Fruit fly (Drosophila melanogaster): Measurements from ENCODE around the gene CG12268.

The CG12268 gene

dm6 chr3R:23962781-23963222 lies 14.6 kb upstream of the CG12268 start, which contains the start of gene CG31140 (continued):
- TF ChIP-seq Dip3 (GFP tag; optimal IDR thresholded peaks at IDR 0.05) (no peak), pros (GFP tag; optimal IDR thresholded peaks at IDR 0.05) (no peak), scrt (GFP tag; optimal IDR thresholded peaks at IDR 0.05) (peak; percentile 97), CG12155 (GFP tag; optimal IDR thresholded peaks at IDR 0.05) (no peak), pho (GFP tag; optimal IDR thresholded peaks at IDR 0.05) (no peak), CG2712 (tag; optimal IDR thresholded peaks at IDR 0.05) (no peak), CG2889 (GFP tag; IDR thresholded peaks at IDR 0.05) (no peak), sob (GFP tag; IDR thresholded peaks at IDR 0.05) (peak; percentile 37; the same call in 1 of the 2 replicates), CG3838 (GFP tag; optimal IDR thresholded peaks at IDR 0.05) (no peak), Doc3 (GFP tag; IDR thresholded peaks at IDR 0.05; ENCODE audit: partially characterized antibody) (peak; percentile 30; the same call in 1 of the 3 replicates), CG4617 (GFP tag; optimal IDR thresholded peaks at IDR 0.05; ENCODE audit: borderline replicate concordance) (no peak), kay (GFP tag; optimal IDR thresholded peaks at IDR 0.05) (no peak), crol (GFP tag; IDR thresholded peaks at IDR 0.05) (peak; percentile 65), CG12236 (GFP tag; optimal IDR thresholded peaks at IDR 0.05) (no peak), CG12299 (tag; optimal IDR thresholded peaks at IDR 0.05) (no peak), shn (GFP tag; optimal IDR thresholded peaks at IDR 0.05) (no peak), BtbVII (GFP tag; optimal IDR thresholded peaks at IDR 0.05) (peak; percentile 12), B-H2 (GFP tag; optimal IDR thresholded peaks at IDR 0.05) (no peak), Xrp1 (GFP tag; IDR thresholded peaks at IDR 0.05) (no peak), odd (GFP tag; optimal IDR thresholded peaks at IDR 0.05) (no peak), Fer1 (GFP tag; optimal IDR thresholded peaks at IDR 0.05) (peak; percentile 67), Six4 (GFP tag; optimal IDR thresholded peaks at IDR 0.05) (no peak), Abd-B (GFP tag; optimal IDR thresholded peaks at IDR 0.05) (no peak), peb (GFP tag; IDR thresholded peaks at IDR 0.05) (no peak), CG4707 (GFP tag; optimal IDR thresholded peaks at IDR 0.05) (no peak), chif (GFP tag; optimal IDR thresholded peaks at IDR 0.05) (no peak), chm (GFP tag; IDR thresholded peaks at IDR 0.05) (peak; percentile 61; the same call in 1 of the 2 replicates), gem (tag; optimal IDR thresholded peaks at IDR 0.05) (no peak), HHEX (GFP tag; optimal IDR thresholded peaks at IDR 0.05) (no peak), luna (GFP tag; optimal IDR thresholded peaks at IDR 0.05) (no peak), CG2129 (GFP tag; IDR thresholded peaks at IDR 0.05; ENCODE audit: partially characterized antibody) (no peak), sens-2 (GFP tag; IDR thresholded peaks at IDR 0.05) (no peak), CG11456 (GFP tag; IDR thresholded peaks at IDR 0.05) (no peak), CG8924 (tag; optimal IDR thresholded peaks at IDR 0.05) (peak; percentile 7), Hand (GFP tag; optimal IDR thresholded peaks at IDR 0.05) (peak; percentile 64), vnd (GFP tag; IDR thresholded peaks at IDR 0.05; ENCODE audit: partially characterized antibody) (no peak), dm (GFP tag; optimal IDR thresholded peaks at IDR 0.05) (no peak), onecut (GFP tag; IDR thresholded peaks at IDR 0.05) (peak; percentile 27; the same call in 1 of the 2 replicates), CG18011 (GFP tag; optimal IDR thresholded peaks at IDR 0.05) (no peak), CG8388 (GFP tag; optimal IDR thresholded peaks at IDR 0.05) (no peak), Nf-YC (tag; optimal IDR thresholded peaks at IDR 0.05) (peak; percentile 48), CG10366 (GFP tag; IDR thresholded peaks at IDR 0.05) (no peak), Fer2 (tag; optimal IDR thresholded peaks at IDR 0.05) (no peak), cg (GFP tag; optimal IDR thresholded peaks at IDR 0.05) (peak; percentile 58), CG3995 (GFP tag; optimal IDR thresholded peaks at IDR 0.05) (no peak), CG12071 (GFP tag; optimal IDR thresholded peaks at IDR 0.05) (peak; percentile 63), Sox100B (GFP tag; optimal IDR thresholded peaks at IDR 0.05) (no peak), D19B (GFP tag; optimal IDR thresholded peaks at IDR 0.05) (no peak), Eip74EF (GFP tag; optimal IDR thresholded peaks at IDR 0.05) (no peak), bcd (GFP tag; optimal IDR thresholded peaks at IDR 0.05) (no peak), dmrt11E (tag; optimal IDR thresholded peaks at IDR 0.05) (no peak)

Measured in whole organism, embryonic.